Worm (Caenorhabditis elegans): ENCODE data around the gene ivd-1.

DNA sequence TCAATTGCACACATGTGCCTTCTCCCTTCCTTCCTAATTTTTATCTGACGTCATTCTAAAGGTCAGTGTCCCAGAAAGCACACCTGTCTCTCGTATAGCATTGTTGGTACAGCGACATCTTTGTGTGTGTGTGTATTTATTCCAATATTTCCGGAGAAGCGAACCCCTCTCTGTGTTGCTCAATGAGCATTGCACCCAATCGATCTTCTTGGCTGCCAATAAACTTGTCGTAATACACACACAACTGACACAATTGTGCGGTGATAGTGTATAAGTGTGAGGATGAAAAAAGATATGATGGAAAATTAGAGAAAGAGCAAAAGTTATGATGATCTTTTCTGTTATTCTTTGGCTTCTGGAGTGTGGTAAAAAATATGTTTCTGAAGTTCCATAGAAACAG is 12.1 kb downstream of the ivd-1 start:
- TF ChIP-seq snpc-4 (tag; optimal IDR thresholded peaks at IDR 0.05) = no peak
- no peak for TF ChIP-seq spr-1 (tag; optimal IDR thresholded peaks at IDR 0.05)
- no peak for TF ChIP-seq ceh-32 (tag; optimal IDR thresholded peaks at IDR 0.05; ENCODE audit: poor library complexity)
- no peak for TF ChIP-seq fkh-10 (GFP tag; optimal IDR thresholded peaks at IDR 0.05)
- TF ChIP-seq Y75B8A.6 (GFP tag; IDR thresholded peaks at IDR 0.05) = no peak
- no peak for TF ChIP-seq lin-15B (tag; optimal IDR thresholded peaks at IDR 0.05)
